In the genomic region with DNA sequence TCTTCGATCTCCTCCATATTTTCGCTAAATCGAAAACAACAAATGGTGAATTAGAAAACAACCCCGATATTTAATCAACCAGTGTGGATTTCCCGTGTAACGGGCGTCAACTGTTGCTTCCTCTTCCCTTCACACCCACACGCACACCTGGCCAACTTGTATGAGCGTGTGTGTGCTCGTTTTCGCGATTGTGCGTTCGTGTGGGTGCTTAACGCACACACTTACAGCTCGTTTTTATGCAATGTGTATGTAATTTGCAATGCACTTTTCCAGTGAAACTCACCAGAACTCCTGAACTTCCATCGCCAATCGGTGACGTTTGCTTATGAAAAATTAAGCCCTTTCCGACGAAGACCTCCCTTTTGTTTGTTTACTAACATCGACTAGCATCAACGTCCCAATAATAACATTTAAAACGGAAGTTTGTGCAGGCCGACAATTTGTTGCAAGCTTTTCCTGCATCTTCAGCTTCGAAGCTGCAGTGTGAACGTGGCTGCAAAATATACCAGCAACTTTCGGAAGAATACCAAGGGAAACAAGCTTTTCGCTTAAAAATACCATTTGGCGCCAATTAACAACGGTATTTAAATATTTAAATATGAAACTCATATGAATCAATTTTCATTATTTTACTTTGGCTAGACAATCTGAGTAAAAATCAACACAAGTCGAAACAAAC, we compare ENCODE assay signal across 3 fruit fly cellular contexts.
TF ChIP-seq lines count a peak whose summit lies in the region.

cyc (minus strand) TSS at position 467 of the 679 bp plus-strand sequence.

TF ChIP-seq in whole organism, adult, 20 proteins besides CTCF, POLR2A, EP300 and RAD21 (continued from another document):
- TF ChIP-seq Mnt (GFP tag; optimal IDR thresholded peaks at IDR 0.05; lab: Kevin White, UChicago), result peak; percentile 60
- TF ChIP-seq cic (GFP tag; optimal IDR thresholded peaks at IDR 0.05; lab: Kevin White, UChicago), result peak; percentile 75
- TF ChIP-seq cnc (optimal IDR thresholded peaks at IDR 0.05; lab: Kevin White, UChicago), result no peak
- no peak for TF ChIP-seq CG5204 (GFP tag; optimal IDR thresholded peaks at IDR 0.05; lab: Kevin White, UChicago)

TF ChIP-seq in whole organism, embryonic, 481 proteins besides CTCF, POLR2A, EP300 and RAD21 (continued from another document and continues in another):
- TF ChIP-seq CG4282 (GFP tag; optimal IDR thresholded peaks at IDR 0.05; lab: Kevin White, UChicago), result no peak
- TF ChIP-seq nom (GFP tag; optimal IDR thresholded peaks at IDR 0.05; lab: Kevin White, UChicago), result peak; percentile 68
- no peak for TF ChIP-seq tin (GFP tag; optimal IDR thresholded peaks at IDR 0.05; lab: Kevin White, UChicago)
- TF ChIP-seq cas (GFP tag; IDR thresholded peaks at IDR 0.05; lab: Robert Waterston, UW), result no peak
- TF ChIP-seq sob (GFP tag; IDR thresholded peaks at IDR 0.05; lab: Robert Waterston, UW), result no peak
- TF ChIP-seq CG12744 (GFP tag; optimal IDR thresholded peaks at IDR 0.05; lab: Kevin White, UChicago), result no peak
- TF ChIP-seq CG33557 (GFP tag; optimal IDR thresholded peaks at IDR 0.05; lab: Kevin White, UChicago), result no peak
- TF ChIP-seq dysf (GFP tag; IDR thresholded peaks at IDR 0.05; lab: Robert Waterston, UW), result 0 out of 3 replicates have a peak, but pooled peaks have one; percentile 14
- TF ChIP-seq cg (GFP tag; optimal IDR thresholded peaks at IDR 0.05; lab: Kevin White, UChicago), result peak; percentile 77
- no peak for TF ChIP-seq pita (GFP tag; optimal IDR thresholded peaks at IDR 0.05; lab: Kevin White, UChicago)
- no peak for TF ChIP-seq CrebB (tag; optimal IDR thresholded peaks at IDR 0.05; lab: Kevin White, UChicago)
- TF ChIP-seq CG7271 (tag; optimal IDR thresholded peaks at IDR 0.05; lab: Kevin White, UChicago), result no peak
- peak in 1 of 2 experiments; percentile 41 for TF ChIP-seq Eip74EF (GFP tag; optimal IDR thresholded peaks at IDR 0.05; lab: Kevin White, UChicago)
- 0 out of 2 replicates have a peak, but pooled peaks have one; percentile 26 for TF ChIP-seq ssp (GFP tag; IDR thresholded peaks at IDR 0.05; lab: Robert Waterston, UW)
- no peak for TF ChIP-seq CG6854 (GFP tag; optimal IDR thresholded peaks at IDR 0.05; lab: Kevin White, UChicago)
- TF ChIP-seq CG1233 (GFP tag; optimal IDR thresholded peaks at IDR 0.05; lab: Kevin White, UChicago), result no peak
- TF ChIP-seq CkIIα-i1 (GFP tag; IDR thresholded peaks at IDR 0.05; lab: Robert Waterston, UW), result no peak
- TF ChIP-seq slbo (GFP tag; IDR thresholded peaks at IDR 0.05; lab: Robert Waterston, UW), result peak; percentile 22; the same call in 1 of the 2 replicates
- no peak for TF ChIP-seq CG14860 (GFP tag; IDR thresholded peaks at IDR 0.05; lab: Robert Waterston, UW; ENCODE audit: partially characterized antibody)
- TF ChIP-seq CG5953 (GFP tag; IDR thresholded peaks at IDR 0.05; lab: Robert Waterston, UW), result no peak
- no peak for TF ChIP-seq lmd (GFP tag; IDR thresholded peaks at IDR 0.05; lab: Robert Waterston, UW)
- TF ChIP-seq CG4424 (GFP tag; optimal IDR thresholded peaks at IDR 0.05; lab: Kevin White, UChicago), result no peak
- TF ChIP-seq CG5180 (GFP tag; optimal IDR thresholded peaks at IDR 0.05; lab: Kevin White, UChicago), result peak; percentile 21
- peak; percentile 81; the same call in 1 of the 4 replicates for TF ChIP-seq chinmo (GFP tag; IDR thresholded peaks at IDR 0.05; lab: Robert Waterston, UW; ENCODE audit: partially characterized antibody)
- TF ChIP-seq Dp (GFP tag; optimal IDR thresholded peaks at IDR 0.05; lab: Kevin White, UChicago), result peak; percentile 91
- TF ChIP-seq bsh (GFP tag; optimal IDR thresholded peaks at IDR 0.05; lab: Kevin White, UChicago), result peak in 1 of 2 experiments; percentile 22
- peak; percentile 39 for TF ChIP-seq grau (tag; optimal IDR thresholded peaks at IDR 0.05; lab: Kevin White, UChicago)
- TF ChIP-seq usp (GFP tag; optimal IDR thresholded peaks at IDR 0.05; lab: Kevin White, UChicago), result no peak
- no peak for TF ChIP-seq Optix (GFP tag; IDR thresholded peaks at IDR 0.05; lab: Robert Waterston, UW)
- TF ChIP-seq CG34376 (GFP tag; optimal IDR thresholded peaks at IDR 0.05; lab: Kevin White, UChicago), result peak; percentile 9
- peak; percentile 8 for TF ChIP-seq CG13296 (GFP tag; optimal IDR thresholded peaks at IDR 0.05; lab: Kevin White, UChicago)
- peak; percentile 22 for TF ChIP-seq lbe (GFP tag; optimal IDR thresholded peaks at IDR 0.05; lab: Kevin White, UChicago)
- TF ChIP-seq CG6272 (GFP tag; IDR thresholded peaks at IDR 0.05; lab: Robert Waterston, UW), result no peak
- TF ChIP-seq Fer1 (GFP tag; optimal IDR thresholded peaks at IDR 0.05; lab: Kevin White, UChicago), result peak; percentile 11
- no peak for TF ChIP-seq crol (GFP tag; IDR thresholded peaks at IDR 0.05; lab: Robert Waterston, UW)
- TF ChIP-seq CG13287 (GFP tag; IDR thresholded peaks at IDR 0.05; lab: Robert Waterston, UW; ENCODE audit: partially characterized antibody), result peak; percentile 8; the same call in 1 of the 2 replicates
- TF ChIP-seq Deaf1 (tag; optimal IDR thresholded peaks at IDR 0.05; lab: Kevin White, UChicago), result peak; percentile 84
- no peak for TF ChIP-seq CG9609 (GFP tag; optimal IDR thresholded peaks at IDR 0.05; lab: Kevin White, UChicago)
- peak; percentile 68 for TF ChIP-seq CG17385 (GFP tag; optimal IDR thresholded peaks at IDR 0.05; lab: Kevin White, UChicago)
- TF ChIP-seq gfzf (GFP tag; optimal IDR thresholded peaks at IDR 0.05; lab: Kevin White, UChicago), result peak; percentile 62
- no peak for TF ChIP-seq disco-r (GFP tag; optimal IDR thresholded peaks at IDR 0.05; lab: Kevin White, UChicago)
- TF ChIP-seq BEAF-32 (GFP tag; optimal IDR thresholded peaks at IDR 0.05; lab: Kevin White, UChicago), result peak; percentile 1
- no peak for TF ChIP-seq sc (optimal IDR thresholded peaks at IDR 0.05; lab: Kevin White, UChicago)
- TF ChIP-seq sc (GFP tag; optimal IDR thresholded peaks at IDR 0.05; lab: Kevin White, UChicago), result no peak
- TF ChIP-seq CG7556 (GFP tag; optimal IDR thresholded peaks at IDR 0.05; lab: Kevin White, UChicago), result no peak
- peak; percentile 85 for TF ChIP-seq scrt (GFP tag; optimal IDR thresholded peaks at IDR 0.05; lab: Kevin White, UChicago)
- TF ChIP-seq CG1647 (GFP tag; optimal IDR thresholded peaks at IDR 0.05; lab: Kevin White, UChicago), result no peak
- no peak for TF ChIP-seq klu (GFP tag; IDR thresholded peaks at IDR 0.05; lab: Robert Waterston, UW)
- TF ChIP-seq Tbp (GFP tag; optimal IDR thresholded peaks at IDR 0.05; lab: Kevin White, UChicago), result no peak
- no peak for TF ChIP-seq schlank (tag; optimal IDR thresholded peaks at IDR 0.05; lab: Kevin White, UChicago)
- no peak for TF ChIP-seq Atf3 (GFP tag; optimal IDR thresholded peaks at IDR 0.05; lab: Kevin White, UChicago)
- TF ChIP-seq Scr (GFP tag; IDR thresholded peaks at IDR 0.05; lab: Robert Waterston, UW; ENCODE audit: partially characterized antibody), result no peak
- peak; percentile 65 for TF ChIP-seq pzg (GFP tag; optimal IDR thresholded peaks at IDR 0.05; lab: Kevin White, UChicago)
- no peak for TF ChIP-seq ham (GFP tag; IDR thresholded peaks at IDR 0.05; lab: Robert Waterston, UW)
- TF ChIP-seq ken (GFP tag; IDR thresholded peaks at IDR 0.05; lab: Robert Waterston, UW), result no peak
- TF ChIP-seq nmo (GFP tag; optimal IDR thresholded peaks at IDR 0.05; lab: Kevin White, UChicago), result no peak
- peak in 1 of 2 experiments; percentile 28 for TF ChIP-seq Pdp1 (GFP tag; optimal IDR thresholded peaks at IDR 0.05; lab: Kevin White, UChicago)
- TF ChIP-seq gro (GFP tag; optimal IDR thresholded peaks at IDR 0.05; lab: Kevin White, UChicago), result peak; percentile 3
- no peak for TF ChIP-seq Bdp1 (GFP tag; optimal IDR thresholded peaks at IDR 0.05; lab: Kevin White, UChicago)
- peak; percentile 32 for TF ChIP-seq YL-1 (GFP tag; optimal IDR thresholded peaks at IDR 0.05; lab: Kevin White, UChicago)

TF ChIP-seq in whole organism, prepupa, 60 proteins besides CTCF, POLR2A, EP300 and RAD21 (continued from another document):
- TF ChIP-seq fkh (GFP tag; optimal IDR thresholded peaks at IDR 0.05; lab: Kevin White, UChicago), result no peak
- no peak for TF ChIP-seq Gug (GFP tag; IDR thresholded peaks at IDR 0.05; lab: Robert Waterston, UW)
- no peak for TF ChIP-seq acj6 (GFP tag; optimal IDR thresholded peaks at IDR 0.05; lab: Kevin White, UChicago)
- TF ChIP-seq CG6163 (GFP tag; IDR thresholded peaks at IDR 0.05; lab: Robert Waterston, UW), result peak; percentile 56; the same call in 2 of the 3 replicates
- no peak for TF ChIP-seq Hr39 (GFP tag; optimal IDR thresholded peaks at IDR 0.05; lab: Kevin White, UChicago)
- no peak for TF ChIP-seq fd85E (GFP tag; optimal IDR thresholded peaks at IDR 0.05; lab: Kevin White, UChicago)
- no peak for TF ChIP-seq CG11762 (GFP tag; optimal IDR thresholded peaks at IDR 0.05; lab: Kevin White, UChicago; ENCODE audit: insufficient read depth)
- peak; percentile 5 for TF ChIP-seq Blimp-1 (GFP tag; optimal IDR thresholded peaks at IDR 0.05; lab: Kevin White, UChicago)
- peak; percentile 74 for TF ChIP-seq CG6854 (GFP tag; optimal IDR thresholded peaks at IDR 0.05; lab: Kevin White, UChicago)
- TF ChIP-seq fd59A (GFP tag; optimal IDR thresholded peaks at IDR 0.05; lab: Kevin White, UChicago), result no peak
